Worm (Caenorhabditis elegans) whole organism, mixed stage, embryonic: ENCODE measurements around the gene F38E11.6.

ENCODE experiments used
- M03D4.4 ChIP-seq: sonication (generic microtip); optimal IDR thresholded peaks from 2 replicates; lab custom pipeline; 2017; ENCODE audit warnings: mild to moderate bottlenecking, missing genetic modification characterization, missing compliant biosample characterization
- bed-3 ChIP-seq: fragments of 200-800 bp; sonication (Bioruptor generic); optimal IDR thresholded peaks from 3 replicates; lab custom pipeline; 2018; ENCODE audit warnings: mild to moderate bottlenecking, missing genetic modification characterization, moderate library complexity, missing compliant biosample characterization
- blmp-1 ChIP-seq: fragments of 150-350 bp; optimal IDR thresholded peaks from 2 replicates; lab custom pipeline; 2014; ENCODE audit warnings: missing biosample characterization, missing genetic modification characterization
- ceh-39 ChIP-seq: fragments of 150-350 bp; optimal IDR thresholded peaks from 2 replicates; lab custom pipeline; 2014; ENCODE audit warnings: missing biosample characterization, missing genetic modification characterization
- ceh-43 ChIP-seq: fragments of 200-800 bp; sonication (Bioruptor generic); optimal IDR thresholded peaks from 2 replicates; lab custom pipeline; 2018; ENCODE audit warnings: mild to moderate bottlenecking, missing genetic modification characterization, moderate library complexity, missing compliant biosample characterization
- ceh-83 ChIP-seq: fragments of 200-800 bp; sonication (Bioruptor generic); optimal IDR thresholded peaks from 2 replicates; lab custom pipeline; 2018; ENCODE audit warnings: mild to moderate bottlenecking, missing genetic modification characterization, missing compliant biosample characterization
- ces-1 ChIP-seq: fragments of 150-350 bp; optimal IDR thresholded peaks from 2 replicates; lab custom pipeline; 2014; ENCODE audit warnings: missing biosample characterization, missing genetic modification reagents, missing genetic modification characterization
- cnd-1 ChIP-seq: fragments of 200-800 bp; sonication (Bioruptor generic); optimal IDR thresholded peaks from 2 replicates; lab custom pipeline; 2018; ENCODE audit warnings: mild to moderate bottlenecking, missing genetic modification characterization, missing compliant biosample characterization
- drap-1 ChIP-seq: fragments of 200-800 bp; sonication (Bioruptor generic); optimal IDR thresholded peaks from 3 replicates; lab custom pipeline; 2018; ENCODE audit warnings: mild to moderate bottlenecking, missing genetic modification characterization, missing compliant biosample characterization
- elt-1 ChIP-seq: sonication (generic microtip); optimal IDR thresholded peaks from 2 replicates; lab custom pipeline; 2017; ENCODE audit warnings: missing genetic modification characterization, mild to moderate bottlenecking, missing compliant biosample characterization, antibody characterized with exemption, moderate library complexity, borderline replicate concordance; ENCODE audit not compliant: insufficient read depth
- elt-3 ChIP-seq: fragments of 150-350 bp; optimal IDR thresholded peaks from 2 replicates; lab custom pipeline; 2014; ENCODE audit warnings: missing biosample characterization, missing genetic modification characterization
- flh-1 ChIP-seq: fragments of 200-800 bp; sonication (Bioruptor generic); optimal IDR thresholded peaks from 2 replicates; lab custom pipeline; 2018; ENCODE audit warnings: mild to moderate bottlenecking, missing genetic modification characterization, moderate library complexity, missing compliant biosample characterization
- ham-2 ChIP-seq: fragments of 200-800 bp; sonication (Bioruptor generic); optimal IDR thresholded peaks from 2 replicates; lab custom pipeline; 2018; ENCODE audit warnings: mild to moderate bottlenecking, missing genetic modification characterization, missing compliant biosample characterization
- hlh-1 ChIP-seq: fragments of 150-350 bp; optimal IDR thresholded peaks from 2 replicates; lab custom pipeline; 2014; ENCODE audit warnings: missing biosample characterization, missing genetic modification reagents, missing genetic modification characterization
- lin-13 ChIP-seq: fragments of 150-350 bp; optimal IDR thresholded peaks from 2 replicates; lab custom pipeline; 2014; ENCODE audit warnings: missing biosample characterization, missing genetic modification characterization
- lin-32 ChIP-seq: fragments of 200-800 bp; sonication (Bioruptor generic); optimal IDR thresholded peaks from 2 replicates; lab custom pipeline; 2018; ENCODE audit warnings: mild to moderate bottlenecking, missing genetic modification characterization, missing compliant biosample characterization
- lsy-2 ChIP-seq: fragments of 150-350 bp; optimal IDR thresholded peaks from 2 replicates; lab custom pipeline; 2014; ENCODE audit warnings: missing biosample characterization, missing genetic modification characterization
- mls-2 ChIP-seq: sonication (generic microtip); optimal IDR thresholded peaks from 2 replicates; lab custom pipeline; 2016; ENCODE audit warnings: mild to moderate bottlenecking, missing genetic modification characterization, moderate library complexity, missing compliant biosample characterization
- nhr-12 ChIP-seq: fragments of 150-350 bp; optimal IDR thresholded peaks from 2 replicates; lab custom pipeline; 2014; ENCODE audit warnings: missing biosample characterization, missing genetic modification characterization
- nhr-2 ChIP-seq: fragments of 150-350 bp; optimal IDR thresholded peaks from 2 replicates; lab custom pipeline; 2014; ENCODE audit warnings: missing biosample characterization, missing genetic modification characterization
- nhr-237 ChIP-seq: fragments of 150-350 bp; optimal IDR thresholded peaks from 2 replicates; lab custom pipeline; 2014; ENCODE audit warnings: missing biosample characterization, missing genetic modification characterization
- nhr-28 ChIP-seq: fragments of 150-350 bp; optimal IDR thresholded peaks from 2 replicates; lab custom pipeline; 2014; ENCODE audit warnings: missing biosample characterization, missing genetic modification characterization
- nhr-76 ChIP-seq: sonication (generic microtip); optimal IDR thresholded peaks from 2 replicates; lab custom pipeline; 2017; ENCODE audit warnings: missing biosample characterization, missing genetic modification characterization
- pha-4 ChIP-seq: fragments of 150-350 bp; optimal IDR thresholded peaks from 2 replicates; lab custom pipeline; 2018; ENCODE audit warnings: missing biosample characterization, missing genetic modification reagents, missing genetic modification characterization
- sem-2 ChIP-seq: fragments of 200-800 bp; sonication (Bioruptor generic); optimal IDR thresholded peaks from 2 replicates; lab custom pipeline; 2018; ENCODE audit warnings: mild to moderate bottlenecking, missing genetic modification characterization, missing compliant biosample characterization
- snpc-4 ChIP-seq: fragments of 150-350 bp; optimal IDR thresholded peaks from 2 replicates; lab custom pipeline; 2014; ENCODE audit warnings: missing biosample characterization, missing genetic modification characterization
- sptf-1 ChIP-seq: sonication (generic microtip); optimal IDR thresholded peaks from 2 replicates; lab custom pipeline; 2017; ENCODE audit warnings: mild to moderate bottlenecking, missing genetic modification characterization, moderate library complexity, missing compliant biosample characterization
- tbx-8 ChIP-seq: fragments of 200-800 bp; sonication (Bioruptor generic); optimal IDR thresholded peaks from 2 replicates; lab custom pipeline; 2018; ENCODE audit warnings: mild to moderate bottlenecking, missing genetic modification characterization, moderate library complexity, missing compliant biosample characterization
- unc-120 ChIP-seq: sonication (generic microtip); optimal IDR thresholded peaks from 2 replicates; lab custom pipeline; 2017; ENCODE audit warnings: missing genetic modification characterization, missing compliant biosample characterization; ENCODE audit not compliant: poor library complexity, severe bottlenecking
- unc-39 ChIP-seq: fragments of 150-350 bp; optimal IDR thresholded peaks from 2 replicates; lab custom pipeline; 2014; ENCODE audit warnings: missing biosample characterization, missing genetic modification characterization
- unc-62 ChIP-seq: fragments of 150-350 bp; optimal IDR thresholded peaks from 2 replicates; lab custom pipeline; 2014; ENCODE audit warnings: missing biosample characterization, missing genetic modification reagents, missing genetic modification characterization
- zip-8 ChIP-seq: fragments of 150-350 bp; optimal IDR thresholded peaks from 2 replicates; lab custom pipeline; 2014; ENCODE audit warnings: missing biosample characterization, missing genetic modification characterization
- ztf-11 ChIP-seq: fragments of 150-350 bp; optimal IDR thresholded peaks from 2 replicates; lab custom pipeline; 2014; ENCODE audit warnings: missing biosample characterization, missing genetic modification characterization

The F38E11.6 gene

ce11 chrIV:9480936-9481335 is 13.6 kb upstream of the F38E11.6 start, which contains the start of gene cng-3:
Gene cng-3, minus strand, starts transcription at chrIV:9481037.
- no peak for TF ChIP-seq ztf-11 (tag; lab: Kevin White, UChicago)
- TF ChIP-seq sptf-1 (tag; lab: Kevin White, UChicago) = no peak
- TF ChIP-seq zip-8 (tag; lab: Kevin White, UChicago) = no peak
- TF ChIP-seq nhr-2 (tag; lab: Kevin White, UChicago) = no peak
- TF ChIP-seq ham-2 = no peak
- TF ChIP-seq elt-3 (tag; lab: Kevin White, UChicago) = no peak
- no peak for TF ChIP-seq tbx-8 (GFP tag; lab: Kevin White, UChicago)
- no peak for TF ChIP-seq blmp-1

ce11 chrIV:9477135-9477928 is 10.0 kb upstream of the F38E11.6 start, which contains the start of gene wrt-3:
Gene wrt-3, minus strand, starts transcription at chrIV:9477456.
- TF ChIP-seq unc-39 (tag; lab: Kevin White, UChicago) (no peak), sptf-1 (tag; lab: Kevin White, UChicago) (peak; percentile 98), unc-120 (tag; lab: Kevin White, UChicago) (peak; percentile 94), sem-2 (GFP tag; lab: Kevin White, UChicago) (peak; percentile 91), ceh-43 (GFP tag; lab: Kevin White, UChicago) (peak; percentile 89), nhr-237 (tag; lab: Kevin White, UChicago) (no peak), nhr-76 (tag; lab: Kevin White, UChicago) (peak; percentile 18), lin-13 (peak; percentile 31), hlh-1 (tag; lab: Kevin White, UChicago) (no peak), cnd-1 (tag; lab: Kevin White, UChicago) (peak; percentile 96), lin-32 (GFP tag; lab: Kevin White, UChicago) (peak; percentile 94), unc-62 (GFP tag; lab: Kevin White, UChicago) (peak; percentile 27), elt-1 (tag; lab: Kevin White, UChicago) (no peak), pha-4 (tag; lab: Kevin White, UChicago) (peak; percentile 42), elt-3 (tag; lab: Kevin White, UChicago) (no peak), ces-1 (GFP tag; lab: Kevin White, UChicago) (no peak), blmp-1 (no peak), lsy-2 (tag; lab: Kevin White, UChicago) (no peak), flh-1 (GFP tag; lab: Kevin White, UChicago) (peak; percentile 89), tbx-8 (GFP tag; lab: Kevin White, UChicago) (peak; percentile 95), nhr-12 (peak; percentile 58), mls-2 (tag; lab: Kevin White, UChicago) (peak; percentile 98), ceh-83 (GFP tag; lab: Kevin White, UChicago) (peak; percentile 98), nhr-2 (tag; lab: Kevin White, UChicago) (no peak), ham-2 (peak; percentile 91), snpc-4 (tag; lab: Kevin White, UChicago) (no peak), nhr-28 (tag; lab: Kevin White, UChicago) (peak; percentile 65), drap-1 (GFP tag; lab: Kevin White, UChicago) (peak; percentile 96), ceh-39 (no peak), bed-3 (peak; percentile 90), M03D4.4 (tag; lab: Kevin White, UChicago) (peak; percentile 95), ztf-11 (tag; lab: Kevin White, UChicago) (peak; percentile 58)

- no peak for TF ChIP-seq nhr-28 (tag; lab: Kevin White, UChicago)
- TF ChIP-seq ham-2 = no peak
- no peak for TF ChIP-seq ztf-11 (tag; lab: Kevin White, UChicago)
Observed at ce11 chrIV:9469293-9469692, 2.0 kb upstream of the F38E11.6 start.

ce11 chrIV:9464345-9464783 is 3.0 kb downstream of the F38E11.6 start:
- TF ChIP-seq ztf-11 (tag; lab: Kevin White, UChicago) (no peak), nhr-2 (tag; lab: Kevin White, UChicago) (no peak), sptf-1 (tag; lab: Kevin White, UChicago) (no peak), ces-1 (GFP tag; lab: Kevin White, UChicago) (no peak), drap-1 (GFP tag; lab: Kevin White, UChicago) (no peak)
- TF ChIP-seq, all 35 proteins: peak for 0
